Worm (Caenorhabditis elegans): ENCODE results near the gene F52G3.8.

ce11 chrX:16995886-16996283 lies 43.1 kb upstream of the F52G3.8 start:
- TF ChIP-seq nhr-12 (tag; optimal IDR thresholded peaks at IDR 0.05): no peak
- no peak for TF ChIP-seq zag-1 (tag; optimal IDR thresholded peaks at IDR 0.05)
- TF ChIP-seq ceh-82 (tag; optimal IDR thresholded peaks at IDR 0.05): no peak
- TF ChIP-seq mdl-1 (tag; optimal IDR thresholded peaks at IDR 0.05): no peak
- no peak for TF ChIP-seq nhr-77 (tag; optimal IDR thresholded peaks at IDR 0.05)
- TF ChIP-seq lin-39 (tag; optimal IDR thresholded peaks at IDR 0.05): no peak
- TF ChIP-seq R02D3.7 (tag; optimal IDR thresholded peaks at IDR 0.05): no peak
- no peak for TF ChIP-seq skn-1 (tag; optimal IDR thresholded peaks at IDR 0.05)
- TF ChIP-seq nhr-237 (tag; optimal IDR thresholded peaks at IDR 0.05): no peak
- no peak for TF ChIP-seq nfya-1 (tag; optimal IDR thresholded peaks at IDR 0.05; ENCODE audit: insufficient read depth)
- TF ChIP-seq pha-4 (tag; optimal IDR thresholded peaks at IDR 0.05): peak; percentile 74

All from whole organism, L3 larva.